Fruit fly (Drosophila melanogaster): ENCODE results near the gene CG9040.

The CG9040 gene

dm6 chr3L:14003297-14004040, 15.8 kb downstream of the CG9040 start:
- TF ChIP-seq chinmo (GFP tag; IDR thresholded peaks at IDR 0.05; ENCODE audit: partially characterized antibody) = no peak
- TF ChIP-seq CG11504 (tag; optimal IDR thresholded peaks at IDR 0.05) = peak; percentile 6
- TF ChIP-seq prd (optimal IDR thresholded peaks at IDR 0.05) = no peak
- 0 out of 3 replicates have a peak, but pooled peaks have one; percentile 22 for TF ChIP-seq prd (GFP tag; IDR thresholded peaks at IDR 0.05)
- TF ChIP-seq CG7839 (tag; optimal IDR thresholded peaks at IDR 0.05) = peak; percentile 21
- TF ChIP-seq Sin3A (optimal IDR thresholded peaks at IDR 0.05) = peak; percentile 11
- peak; percentile 21 for TF ChIP-seq sug (tag; optimal IDR thresholded peaks at IDR 0.05)
- TF ChIP-seq CG34376 (GFP tag; optimal IDR thresholded peaks at IDR 0.05) = no peak
- TF ChIP-seq Pdp1 (GFP tag; optimal IDR thresholded peaks at IDR 0.05) = peak in 1 of 2 experiments; percentile 44
- TF ChIP-seq grau (tag; optimal IDR thresholded peaks at IDR 0.05) = peak; percentile 18
- peak; percentile 52; the same call in 1 of the 2 replicates for TF ChIP-seq CG32767 (GFP tag; IDR thresholded peaks at IDR 0.05)
- 0 out of 2 replicates have a peak, but pooled peaks have one; percentile 21 for TF ChIP-seq Drgx (GFP tag; IDR thresholded peaks at IDR 0.05)
- no peak for TF ChIP-seq CG1603 (tag; optimal IDR thresholded peaks at IDR 0.05)
- peak; percentile 12 for TF ChIP-seq CG18619 (GFP tag; optimal IDR thresholded peaks at IDR 0.05)
- TF ChIP-seq trem (tag; optimal IDR thresholded peaks at IDR 0.05) = peak; percentile 65
- 0 out of 3 replicates have a peak, but pooled peaks have one; percentile 10 for TF ChIP-seq zfh1 (GFP tag; IDR thresholded peaks at IDR 0.05)
- peak; percentile 68 for TF ChIP-seq CG15479 (GFP tag; optimal IDR thresholded peaks at IDR 0.05)
- TF ChIP-seq CG2120 (GFP tag; optimal IDR thresholded peaks at IDR 0.05) = peak; percentile 42
- TF ChIP-seq CG2678 (tag; optimal IDR thresholded peaks at IDR 0.05) = peak; percentile 21
- TF ChIP-seq sqz (GFP tag; optimal IDR thresholded peaks at IDR 0.05) = peak; percentile 78
- peak; percentile 60; the same call in 1 of the 2 replicates for TF ChIP-seq CG9215 (GFP tag; IDR thresholded peaks at IDR 0.05)
- TF ChIP-seq CG10321 (GFP tag; IDR thresholded peaks at IDR 0.05) = peak; percentile 93
- no peak for TF ChIP-seq Nf-YB (GFP tag; optimal IDR thresholded peaks at IDR 0.05)
- TF ChIP-seq CG31441 (GFP tag; IDR thresholded peaks at IDR 0.05) = no peak
- TF ChIP-seq Elba2 (GFP tag; optimal IDR thresholded peaks at IDR 0.05) = no peak
- no peak for TF ChIP-seq ssp (GFP tag; IDR thresholded peaks at IDR 0.05)
- peak; percentile 26 for TF ChIP-seq CG17359 (tag; optimal IDR thresholded peaks at IDR 0.05)
- no peak for TF ChIP-seq tin (GFP tag; optimal IDR thresholded peaks at IDR 0.05)
- TF ChIP-seq slbo (GFP tag; IDR thresholded peaks at IDR 0.05) = peak; percentile 20; the same call in 1 of the 2 replicates
- TF ChIP-seq sens (GFP tag) = peak; percentile 88
- TF ChIP-seq CG13775 (GFP tag; optimal IDR thresholded peaks at IDR 0.05) = peak; percentile 14
- 0 out of 2 replicates have a peak, but pooled peaks have one; percentile 5 for TF ChIP-seq CG32532 (GFP tag; IDR thresholded peaks at IDR 0.05)
- TF ChIP-seq kni (GFP tag; optimal IDR thresholded peaks at IDR 0.05) = peak; percentile 18
- no peak for TF ChIP-seq CG12769 (tag; optimal IDR thresholded peaks at IDR 0.05)
- peak; percentile 37 for TF ChIP-seq nom (GFP tag; optimal IDR thresholded peaks at IDR 0.05)
- TF ChIP-seq CG2712 (tag; optimal IDR thresholded peaks at IDR 0.05) = peak; percentile 12
- TF ChIP-seq Dip3 (GFP tag; optimal IDR thresholded peaks at IDR 0.05) = peak; percentile 31
- TF ChIP-seq Chrac-16 (GFP tag; optimal IDR thresholded peaks at IDR 0.05) = no peak
- TF ChIP-seq NC2α (GFP tag; optimal IDR thresholded peaks at IDR 0.05) = no peak
- TF ChIP-seq Neu2 (GFP tag; optimal IDR thresholded peaks at IDR 0.05; ENCODE audit: borderline replicate concordance) = peak; percentile 33
- TF ChIP-seq phol (tag; optimal IDR thresholded peaks at IDR 0.05) = peak; percentile 98
- 0 out of 3 replicates have a peak, but pooled peaks have one; percentile 14 for TF ChIP-seq CG34422 (GFP tag; IDR thresholded peaks at IDR 0.05)
- TF ChIP-seq D19B (GFP tag; optimal IDR thresholded peaks at IDR 0.05) = peak; percentile 13
- no peak for TF ChIP-seq H2.0 (GFP tag; IDR thresholded peaks at IDR 0.05)
- TF ChIP-seq CG3281 (GFP tag; optimal IDR thresholded peaks at IDR 0.05) = peak; percentile 27
- TF ChIP-seq Sox100B (GFP tag; optimal IDR thresholded peaks at IDR 0.05) = peak; percentile 3
- TF ChIP-seq CG15269 (tag; optimal IDR thresholded peaks at IDR 0.05) = peak; percentile 7
- TF ChIP-seq tna (GFP tag; IDR thresholded peaks at IDR 0.05; ENCODE audit: partially characterized antibody) = peak; percentile 28; the same call in 1 of the 2 replicates
- TF ChIP-seq CG9437 (GFP tag; optimal IDR thresholded peaks at IDR 0.05) = peak; percentile 93
